Fruit fly (Drosophila melanogaster) whole organism: Measurements from ENCODE around the gene CG14314.

Source experiments
- CG8478 ChIP-seq: fragments of >200 bp; optimal IDR thresholded peaks from 2 replicates; lab custom pipeline; 2018; ENCODE audit warnings: inconsistent platforms
- Dll ChIP-seq: fragments of >200 bp; optimal IDR thresholded peaks from 2 replicates; lab custom pipeline; 2017
- EcR ChIP-seq, 2 experiments: fragments of >200 bp; optimal IDR thresholded peaks; 2 replicates each; lab custom pipeline; 2017; ENCODE audit warnings: missing biosample characterization in 2 of 2, missing genetic modification characterization in 2 of 2, missing genetic modification reagents in 2 of 2
- pan ChIP-seq: fragments of >200 bp; optimal IDR thresholded peaks from 2 replicates; lab custom pipeline; 2017
- psq ChIP-seq: fragments of >200 bp; optimal IDR thresholded peaks from 2 replicates; lab custom pipeline; 2017
- usp ChIP-seq: fragments of >200 bp; optimal IDR thresholded peaks from 2 replicates; lab custom pipeline; 2017; ENCODE audit warnings: missing biosample characterization, missing genetic modification characterization, mixed read lengths

The CG14314 gene

DNA sequence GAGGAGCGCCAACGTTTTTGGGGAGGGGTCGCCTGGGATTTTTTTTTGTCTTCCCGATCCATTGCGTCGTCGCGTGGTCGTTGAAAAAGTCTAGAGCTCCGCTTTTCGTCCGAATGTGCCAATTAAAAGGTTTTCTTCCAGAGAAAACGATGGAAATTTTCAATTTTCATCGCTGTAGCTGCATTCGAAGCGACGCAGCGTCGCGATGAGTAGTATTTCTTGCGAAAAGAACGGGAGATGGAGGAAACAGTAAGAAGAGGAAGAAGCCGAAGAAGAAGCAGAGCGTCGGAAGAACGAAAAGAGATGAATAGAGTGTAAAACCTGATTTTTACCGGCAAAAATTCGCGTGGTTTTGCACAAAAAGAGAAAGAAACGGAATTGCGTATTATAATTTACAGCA, 27.1 kb downstream of the CG14314 start:
- TF ChIP-seq CG8478 (lab: Kevin White, UChicago): no peak
- TF ChIP-seq psq: no peak
- no peak for TF ChIP-seq pan (lab: Kevin White, UChicago)
- TF ChIP-seq Dll: no peak
- TF ChIP-seq usp: no peak
- no peak for TF ChIP-seq EcR (GFP tag; optimal IDR thresholded peaks at IDR 0.05; lab: Kevin White, UChicago)

DNA sequence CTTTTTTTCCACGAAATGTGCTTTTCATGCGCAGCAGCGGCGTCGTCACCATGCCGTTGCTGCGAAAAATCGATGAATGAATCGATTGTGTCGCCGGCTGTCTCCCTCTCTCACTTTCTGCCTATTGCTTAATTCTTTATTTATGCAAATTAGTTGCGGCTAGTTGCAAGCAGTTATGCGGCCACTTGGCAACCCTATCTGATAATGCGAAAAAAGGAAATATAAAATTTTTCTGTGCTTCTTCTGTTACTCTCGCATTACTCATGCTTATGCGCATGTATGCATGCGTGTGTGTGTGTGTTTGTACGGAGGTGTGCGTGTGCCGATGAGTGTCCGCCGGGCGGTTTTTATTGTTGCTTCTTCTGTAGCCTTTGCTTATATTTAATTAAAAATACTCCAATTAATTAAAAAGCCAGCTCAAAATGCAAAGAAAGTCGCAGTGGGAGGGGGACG, 27.8 kb downstream of the CG14314 start:
- TF ChIP-seq CG8478 (lab: Kevin White, UChicago) (no peak), Dll (no peak), usp (no peak), EcR (GFP tag; optimal IDR thresholded peaks at IDR 0.05; lab: Kevin White, UChicago) (no peak), pan (lab: Kevin White, UChicago) (no peak), psq (no peak)

DNA sequence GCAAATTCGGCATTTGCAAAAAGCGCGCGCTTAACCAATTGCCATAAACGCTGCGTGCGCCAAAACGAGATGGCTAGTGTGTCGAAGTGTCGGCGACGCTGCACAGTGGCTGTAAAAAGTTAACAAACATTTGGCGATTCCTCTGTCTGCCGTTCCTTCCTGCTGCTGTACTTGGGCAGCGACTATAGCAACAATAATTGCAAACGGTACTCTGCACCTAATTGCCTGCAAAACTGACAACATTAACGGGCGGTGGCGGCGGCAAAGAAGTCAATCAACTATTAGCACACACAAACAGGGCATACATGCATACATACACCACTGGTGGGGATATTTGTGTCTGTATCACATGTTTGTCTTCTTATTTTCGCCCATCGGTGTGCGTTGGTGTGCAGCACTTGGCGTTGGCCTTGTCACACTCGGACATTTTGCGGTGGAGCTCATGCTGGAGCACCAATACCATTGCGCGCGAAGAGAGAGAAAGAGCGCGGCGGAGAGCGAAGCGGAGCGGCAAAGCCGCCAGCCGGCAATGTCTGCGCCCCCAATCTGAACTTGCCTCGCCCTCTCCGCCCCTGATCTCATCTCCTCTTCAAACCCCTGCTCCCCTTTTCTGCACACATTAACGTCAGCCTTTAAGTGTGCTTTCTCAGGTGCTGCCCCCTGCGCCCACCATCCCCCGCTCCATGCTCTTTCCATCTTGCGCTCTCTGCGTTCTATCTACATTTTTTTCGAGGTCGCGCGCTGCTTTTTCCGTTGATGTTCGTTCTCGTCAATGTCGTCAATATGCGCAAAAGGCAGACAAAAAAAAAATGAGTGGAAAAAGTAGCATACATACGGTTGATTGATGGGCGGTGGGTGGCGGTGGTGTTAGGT, 28.5 kb downstream of the CG14314 start:
- TF ChIP-seq CG8478 (lab: Kevin White, UChicago): peak; percentile 89
- peak in 1 of 2 experiments; percentile 79 for TF ChIP-seq EcR (GFP tag; optimal IDR thresholded peaks at IDR 0.05; lab: Kevin White, UChicago)
- peak; percentile 93 for TF ChIP-seq Dll
- no peak for TF ChIP-seq usp

- TF ChIP-seq psq (no peak), usp (no peak), Dll (no peak), EcR (GFP tag; optimal IDR thresholded peaks at IDR 0.05; lab: Kevin White, UChicago) (no peak), pan (lab: Kevin White, UChicago) (no peak), CG8478 (lab: Kevin White, UChicago) (no peak)
Observed at dm6 chr3R:18245044-18245596, 29.2 kb downstream of the CG14314 start.

dm6 chr3R:18246041-18246440, 30.1 kb downstream of the CG14314 start:
- TF ChIP-seq Dll: no peak
- no peak for TF ChIP-seq pan (lab: Kevin White, UChicago)
- TF ChIP-seq CG8478 (lab: Kevin White, UChicago): no peak
- TF ChIP-seq psq: no peak
- no peak for TF ChIP-seq usp
- no peak for TF ChIP-seq EcR (GFP tag; optimal IDR thresholded peaks at IDR 0.05; lab: Kevin White, UChicago)

- TF ChIP-seq pan (lab: Kevin White, UChicago) (no peak), Dll (no peak), EcR (GFP tag; optimal IDR thresholded peaks at IDR 0.05; lab: Kevin White, UChicago) (no peak), usp (no peak), CG8478 (lab: Kevin White, UChicago) (no peak), psq (no peak)
Observed at dm6 chr3R:18249268-18249667, 33.3 kb downstream of the CG14314 start.

dm6 chr3R:18250815-18251214, 34.9 kb downstream of the CG14314 start, which contains the start of gene CG18598:
Gene CG18598 (plus strand): TSS chr3R:18251115.
- TF ChIP-seq CG8478 (lab: Kevin White, UChicago): no peak
- no peak for TF ChIP-seq usp
- TF ChIP-seq psq: no peak
- no peak for TF ChIP-seq EcR (GFP tag; optimal IDR thresholded peaks at IDR 0.05; lab: Kevin White, UChicago)
- TF ChIP-seq Dll: no peak

DNA sequence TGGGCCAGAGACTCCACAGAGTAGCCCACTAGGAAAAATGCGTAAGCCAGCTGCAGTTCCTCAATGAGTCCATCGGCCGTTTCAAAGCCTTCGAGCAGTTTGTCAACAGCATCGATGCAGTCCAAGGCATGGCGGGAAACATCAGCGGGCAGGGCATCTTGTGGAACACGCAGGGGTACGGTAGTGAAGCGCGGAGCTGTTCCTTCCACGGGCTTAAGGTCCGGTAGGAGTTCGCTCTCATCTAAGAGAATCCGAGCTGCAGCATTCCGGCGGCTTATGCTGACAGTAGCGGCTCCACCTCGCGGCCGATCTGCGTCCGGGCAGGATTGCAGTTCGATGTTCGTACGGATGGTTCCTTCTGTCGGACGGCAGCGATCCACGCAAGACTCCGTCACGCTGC, 35.9 kb downstream of the CG14314 start:
- TF ChIP-seq pan (lab: Kevin White, UChicago) (no peak), psq (no peak), Dll (no peak), CG8478 (lab: Kevin White, UChicago) (no peak), EcR (GFP tag; optimal IDR thresholded peaks at IDR 0.05; lab: Kevin White, UChicago) (no peak), usp (no peak)

DNA sequence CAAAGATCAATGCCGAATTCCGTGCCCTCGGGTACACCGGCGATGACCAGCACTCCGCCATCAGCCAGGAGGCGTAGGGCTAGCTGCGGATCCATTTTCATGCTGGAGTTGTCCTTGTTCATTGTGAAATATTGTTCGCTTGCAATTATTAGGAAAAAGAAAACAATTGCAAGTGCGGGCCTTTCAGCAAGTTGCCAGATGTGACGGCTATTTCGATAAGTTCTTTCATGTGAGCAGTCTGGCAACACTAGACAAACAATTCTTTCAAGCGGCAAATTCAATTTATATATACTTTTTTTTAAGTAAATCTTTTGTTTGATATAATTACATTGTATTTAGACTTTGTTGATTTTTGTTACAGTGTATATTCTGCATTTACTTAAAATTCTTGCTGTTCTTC, 36.6 kb downstream of the CG14314 start, which contains the start of gene CG12320:
Gene CG12320, minus strand, starts transcription at position 157 of the 400 bp plus-strand sequence.
- TF ChIP-seq pan (lab: Kevin White, UChicago) (no peak), Dll (no peak), psq (no peak), usp (no peak), CG8478 (lab: Kevin White, UChicago) (no peak), EcR (GFP tag; optimal IDR thresholded peaks at IDR 0.05; lab: Kevin White, UChicago) (no peak)

DNA sequence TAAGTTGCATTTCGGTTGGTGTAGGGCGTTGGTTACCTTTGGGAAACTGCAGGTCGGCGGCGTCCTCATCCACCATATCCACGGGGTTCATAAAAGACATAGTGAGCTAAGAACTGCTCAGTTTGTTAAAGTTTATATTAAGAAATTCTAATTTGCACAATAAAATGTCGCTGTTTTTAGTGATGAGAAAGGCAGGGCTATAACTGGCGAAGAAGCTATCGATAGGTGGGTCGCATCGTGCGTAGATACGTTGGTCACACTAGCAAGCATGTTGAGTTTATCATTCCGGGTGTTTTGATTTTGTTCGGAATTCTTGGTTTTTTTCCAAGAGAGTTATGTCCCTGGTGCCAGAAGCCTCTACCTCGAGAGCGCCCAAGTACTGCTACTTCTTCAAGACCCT, 39.3 kb downstream of the CG14314 start, which contains the start of the genes Ada2a, Polr2D, Tgs1 and moi:
Gene Ada2a, minus strand, starts transcription at position 207 of the 400 bp plus-strand sequence.
Gene Polr2D, minus strand, starts transcription at position 207 of the 400 bp plus-strand sequence.
Gene Tgs1, plus strand, starts transcription at position 250 of the 400 bp plus-strand sequence.
Gene moi, plus strand, starts transcription at position 250 of the 400 bp plus-strand sequence.
- TF ChIP-seq EcR (GFP tag; optimal IDR thresholded peaks at IDR 0.05; lab: Kevin White, UChicago): no peak
- no peak for TF ChIP-seq CG8478 (lab: Kevin White, UChicago)
- no peak for TF ChIP-seq psq
- TF ChIP-seq Dll: no peak

dm6 chr3R:18260016-18260415, 44.1 kb downstream of the CG14314 start:
- no peak for TF ChIP-seq usp
- TF ChIP-seq pan (lab: Kevin White, UChicago): no peak
- no peak for TF ChIP-seq EcR (GFP tag; optimal IDR thresholded peaks at IDR 0.05; lab: Kevin White, UChicago)
- no peak for TF ChIP-seq psq
- TF ChIP-seq Dll: no peak
- no peak for TF ChIP-seq CG8478 (lab: Kevin White, UChicago)

dm6 chr3R:18261602-18262001, 45.7 kb downstream of the CG14314 start:
- no peak for TF ChIP-seq Dll
- no peak for TF ChIP-seq usp
- no peak for TF ChIP-seq psq
- no peak for TF ChIP-seq EcR (GFP tag; optimal IDR thresholded peaks at IDR 0.05; lab: Kevin White, UChicago)
- no peak for TF ChIP-seq CG8478 (lab: Kevin White, UChicago)
- no peak for TF ChIP-seq pan (lab: Kevin White, UChicago)
